Worm (Caenorhabditis elegans) whole organism, young adult: ENCODE results near the gene ttr-42.

ENCODE experiments used
- B0336.3 ChIP-seq: fragments of 200-800 bp; sonication (Bioruptor generic); IDR thresholded peaks from 2 replicates; pipeline ENCODE4 v1.3.6; 2022; ENCODE audit warnings: missing genetic modification characterization, missing compliant biosample characterization
- K12H6.12 ChIP-seq: fragments of 200-800 bp; sonication (Bioruptor generic); optimal IDR thresholded peaks from 2 replicates; lab custom pipeline; 2018; ENCODE audit warnings: mild to moderate bottlenecking, missing genetic modification characterization, missing compliant biosample characterization
- Y79H2A.3 ChIP-seq: fragments of 200-800 bp; sonication (Bioruptor generic); conservative IDR thresholded peaks from 2 replicates; pipeline ENCODE4 v1.3.6; 2022; ENCODE audit warnings: missing genetic modification reagents, missing genetic modification characterization, missing compliant biosample characterization
- ama-1 ChIP-seq, 3 experiments: fragments of 150-350 bp in 1 of 3; sonication (generic microtip) in 2 of 3; optimal IDR thresholded peaks; 2 replicates each; lab custom pipeline; 2014 to 2018; ENCODE audit warnings: missing biosample characterization in 2 of 3, missing genetic modification characterization in 2 of 3, missing genetic modification reagents in 2 of 3
- ceh-27 ChIP-seq: fragments of 200-800 bp; sonication (Bioruptor generic); optimal IDR thresholded peaks from 2 replicates; lab custom pipeline; 2018; ENCODE audit warnings: mild to moderate bottlenecking, missing genetic modification characterization, moderate library complexity, missing compliant biosample characterization
- hlh-26 ChIP-seq: fragments of 200-800 bp; sonication (Bioruptor generic); conservative IDR thresholded peaks from 2 replicates; pipeline ENCODE4 v1.3.6; 2022; ENCODE audit warnings: missing genetic modification reagents, missing genetic modification characterization, missing compliant biosample characterization
- madf-6 ChIP-seq: fragments of 200-800 bp; sonication (Bioruptor generic); IDR thresholded peaks from 2 replicates; pipeline ENCODE4 v1.3.6; 2022; ENCODE audit warnings: missing genetic modification reagents, missing genetic modification characterization, missing compliant biosample characterization
- nfya-1 ChIP-seq: sonication (generic microtip); optimal IDR thresholded peaks from 2 replicates; lab custom pipeline; 2017; ENCODE audit warnings: antibody characterized with exemption, missing compliant biosample characterization, missing genetic modification characterization, borderline replicate concordance; ENCODE audit not compliant: insufficient read depth
- nhr-80 ChIP-seq: sonication (generic microtip); optimal IDR thresholded peaks from 2 replicates; lab custom pipeline; 2016; ENCODE audit warnings: missing genetic modification characterization, missing compliant biosample characterization
- ztf-25 ChIP-seq: fragments of 200-800 bp; sonication (Bioruptor generic); IDR thresholded peaks from 2 replicates; pipeline ENCODE4 v1.3.6; 2022; ENCODE audit warnings: missing genetic modification reagents, missing genetic modification characterization, missing compliant biosample characterization

DNA sequence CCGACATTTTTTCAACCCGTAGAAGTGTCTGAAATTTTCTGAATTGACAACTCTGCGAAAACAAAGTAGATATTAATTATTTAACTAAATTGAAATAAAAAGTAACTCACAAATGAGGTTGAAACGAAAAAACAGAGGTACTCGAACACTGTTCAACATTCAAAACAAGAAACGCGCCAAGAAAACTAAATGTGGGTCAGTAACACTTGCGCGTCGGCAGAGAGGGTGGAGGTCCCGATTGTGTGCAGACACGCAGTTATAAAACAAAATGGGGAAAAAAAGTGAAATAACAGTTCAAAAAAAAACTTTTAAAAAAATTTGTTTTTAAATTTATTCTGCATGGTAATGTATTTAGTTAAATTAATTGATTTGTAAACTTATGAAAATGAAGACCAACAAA lies 18.1 kb upstream of the ttr-42 start:
- TF ChIP-seq nfya-1 (no peak), nhr-80 (tag; lab: Kevin White, UChicago) (no peak), Y79H2A.3 (GFP tag; lab: Robert Waterston, UW) (no peak), hlh-26 (GFP tag; lab: Robert Waterston, UW) (no peak), ztf-25 (GFP tag; lab: Robert Waterston, UW) (no peak), K12H6.12 (tag; lab: Kevin White, UChicago) (no peak), ama-1 (optimal IDR thresholded peaks at IDR 0.05; lab: Kevin White, UChicago) (no peak), ama-1 (GFP tag; optimal IDR thresholded peaks at IDR 0.05; lab: Kevin White, UChicago) (no peak), madf-6 (GFP tag; lab: Robert Waterston, UW) (no peak), ceh-27 (GFP tag; lab: Kevin White, UChicago) (peak; percentile 2), B0336.3 (GFP tag; lab: Robert Waterston, UW) (no peak)
